Worm (Caenorhabditis elegans): ENCODE data around the gene B0410.3.

B0410.3 gene

DNA sequence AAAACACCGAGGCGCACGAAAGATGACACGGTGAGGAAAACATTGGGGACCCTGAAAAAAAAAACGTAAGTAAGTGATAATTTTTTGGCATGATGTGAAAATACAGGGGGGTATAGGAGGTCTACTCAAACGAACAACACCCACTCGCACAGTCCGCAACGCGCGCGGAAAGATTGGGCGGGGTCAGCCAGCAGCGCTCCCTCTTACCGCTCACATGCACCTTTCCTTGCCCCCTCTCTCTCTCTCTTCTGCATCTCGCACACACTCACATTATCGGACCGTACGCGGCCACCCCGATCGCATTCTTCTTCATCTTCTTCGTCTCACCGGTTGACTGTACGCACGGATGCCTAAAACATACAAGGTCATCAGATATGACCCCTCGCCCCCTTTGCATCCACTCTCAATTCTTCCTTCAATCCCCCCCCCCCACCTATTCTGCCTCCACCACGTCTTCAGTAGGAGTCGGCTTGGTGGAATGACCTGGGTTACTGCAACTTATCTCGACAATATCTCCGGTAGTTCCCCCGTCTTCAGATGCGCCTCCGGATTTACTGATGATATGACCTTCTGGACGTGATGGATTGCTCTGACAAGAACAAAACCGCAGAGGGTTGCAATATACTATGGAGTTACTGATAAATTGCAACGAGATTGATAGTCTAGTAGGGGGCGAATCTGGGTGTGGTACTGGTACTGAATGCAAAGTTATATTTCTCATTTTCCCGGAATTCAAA, 11.6 kb downstream of the B0410.3 start, which contains the start of gene F53B3.5:
F53B3.5 (minus strand) TSS at position 51 of the 737 bp plus-strand sequence.
- TF ChIP-seq flt-1 (GFP tag; IDR thresholded peaks at IDR 0.05) (0 out of 2 replicates have a peak, but pooled peaks have one; percentile 12), sea-1 (GFP tag; conservative IDR thresholded peaks at IDR 0.05) (peak; percentile 51; the same call in 1 of the 2 replicates), hmbx-1 (tag; optimal IDR thresholded peaks at IDR 0.05) (no peak), F13C5.2 (tag; optimal IDR thresholded peaks at IDR 0.05) (peak; percentile 54), B0310.2 (tag; optimal IDR thresholded peaks at IDR 0.05) (no peak), pes-1 (GFP tag; IDR thresholded peaks at IDR 0.05) (peak; percentile 46; the same call in 1 of the 2 replicates), hnd-1 (tag; optimal IDR thresholded peaks at IDR 0.05) (no peak), scrt-1 (GFP tag; IDR thresholded peaks at IDR 0.05) (no peak), ets-7 (tag; optimal IDR thresholded peaks at IDR 0.05) (no peak), ceh-36 (tag; optimal IDR thresholded peaks at IDR 0.05) (no peak), hmg-4 (GFP tag; optimal IDR thresholded peaks at IDR 0.05) (peak; percentile 92), tbx-11 (GFP tag; IDR thresholded peaks at IDR 0.05) (no peak), tra-4 (tag; optimal IDR thresholded peaks at IDR 0.05) (no peak), aly-1 (tag; optimal IDR thresholded peaks at IDR 0.05) (no peak), tbx-37 (GFP tag; conservative IDR thresholded peaks at IDR 0.05) (no peak), ceh-13 (GFP tag; optimal IDR thresholded peaks at IDR 0.05) (peak; percentile 12), ama-1 (optimal IDR thresholded peaks at IDR 0.05) (no peak)

ce11 chrX:2877433-2877832, 13.9 kb downstream of the B0410.3 start:
- TF ChIP-seq scrt-1 (GFP tag; IDR thresholded peaks at IDR 0.05): no peak
- no peak for TF ChIP-seq tra-4 (tag; optimal IDR thresholded peaks at IDR 0.05)
- TF ChIP-seq hmg-4 (GFP tag; optimal IDR thresholded peaks at IDR 0.05): no peak
- TF ChIP-seq tbx-11 (GFP tag; IDR thresholded peaks at IDR 0.05): no peak
- TF ChIP-seq flt-1 (GFP tag; IDR thresholded peaks at IDR 0.05): no peak
- TF ChIP-seq ceh-13 (GFP tag; optimal IDR thresholded peaks at IDR 0.05): no peak
- TF ChIP-seq ama-1 (optimal IDR thresholded peaks at IDR 0.05): no peak
- TF ChIP-seq sea-1 (GFP tag; conservative IDR thresholded peaks at IDR 0.05): no peak
- TF ChIP-seq hmbx-1 (tag; optimal IDR thresholded peaks at IDR 0.05): no peak
- TF ChIP-seq hnd-1 (tag; optimal IDR thresholded peaks at IDR 0.05): no peak
- TF ChIP-seq aly-1 (tag; optimal IDR thresholded peaks at IDR 0.05): no peak
- TF ChIP-seq pes-1 (GFP tag; IDR thresholded peaks at IDR 0.05): no peak
- TF ChIP-seq tbx-37 (GFP tag; conservative IDR thresholded peaks at IDR 0.05): no peak
- TF ChIP-seq ets-7 (tag; optimal IDR thresholded peaks at IDR 0.05): no peak
- no peak for TF ChIP-seq ceh-36 (tag; optimal IDR thresholded peaks at IDR 0.05)
- no peak for TF ChIP-seq F13C5.2 (tag; optimal IDR thresholded peaks at IDR 0.05)
- TF ChIP-seq B0310.2 (tag; optimal IDR thresholded peaks at IDR 0.05): no peak

- TF ChIP-seq ceh-36 (tag; optimal IDR thresholded peaks at IDR 0.05): peak; percentile 19
- TF ChIP-seq scrt-1 (GFP tag; IDR thresholded peaks at IDR 0.05): no peak
- TF ChIP-seq tbx-11 (GFP tag; IDR thresholded peaks at IDR 0.05): no peak
- TF ChIP-seq flt-1 (GFP tag; IDR thresholded peaks at IDR 0.05): no peak
Measured at ce11 chrX:2874598-2874997, 16.7 kb downstream of the B0410.3 start.

DNA sequence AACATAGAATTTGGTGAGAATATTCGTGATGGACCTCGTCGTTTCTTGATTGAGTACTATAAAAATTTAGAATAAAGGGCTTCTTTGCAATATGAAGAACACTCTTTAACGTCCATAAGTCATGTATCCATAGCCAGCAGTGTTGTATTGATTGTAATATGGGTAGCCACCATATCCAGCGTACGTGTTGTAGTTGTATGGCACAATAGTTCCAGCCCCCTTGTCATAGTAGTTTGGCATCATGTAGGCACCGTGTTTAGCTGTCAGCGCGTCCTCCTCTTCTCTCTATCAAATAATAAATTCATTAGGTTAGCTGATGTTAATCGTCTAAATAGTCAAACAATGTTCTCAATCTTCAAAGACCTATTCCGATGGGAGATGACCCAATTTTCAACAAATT, 18.0 kb downstream of the B0410.3 start:
- TF ChIP-seq ets-7 (tag; optimal IDR thresholded peaks at IDR 0.05): no peak
- no peak for TF ChIP-seq flt-1 (GFP tag; IDR thresholded peaks at IDR 0.05)
- TF ChIP-seq hmbx-1 (tag; optimal IDR thresholded peaks at IDR 0.05): no peak
- TF ChIP-seq aly-1 (tag; optimal IDR thresholded peaks at IDR 0.05): no peak
- TF ChIP-seq hmg-4 (GFP tag; optimal IDR thresholded peaks at IDR 0.05): no peak
- TF ChIP-seq scrt-1 (GFP tag; IDR thresholded peaks at IDR 0.05): no peak
- TF ChIP-seq F13C5.2 (tag; optimal IDR thresholded peaks at IDR 0.05): no peak
- no peak for TF ChIP-seq tbx-11 (GFP tag; IDR thresholded peaks at IDR 0.05)
- no peak for TF ChIP-seq ama-1 (optimal IDR thresholded peaks at IDR 0.05)
- no peak for TF ChIP-seq tbx-37 (GFP tag; conservative IDR thresholded peaks at IDR 0.05)
- no peak for TF ChIP-seq hnd-1 (tag; optimal IDR thresholded peaks at IDR 0.05)
- no peak for TF ChIP-seq sea-1 (GFP tag; conservative IDR thresholded peaks at IDR 0.05)
- no peak for TF ChIP-seq B0310.2 (tag; optimal IDR thresholded peaks at IDR 0.05)

- TF ChIP-seq ceh-36 (tag; optimal IDR thresholded peaks at IDR 0.05) (no peak), tbx-37 (GFP tag; conservative IDR thresholded peaks at IDR 0.05) (no peak), hmg-4 (GFP tag; optimal IDR thresholded peaks at IDR 0.05) (peak; percentile 36), ama-1 (optimal IDR thresholded peaks at IDR 0.05) (no peak), flt-1 (GFP tag; IDR thresholded peaks at IDR 0.05) (0 out of 2 replicates have a peak, but pooled peaks have one; percentile 11)
Measured at ce11 chrX:2871037-2871436, 20.3 kb downstream of the B0410.3 start, which contains the start of gene F53B3.3. F53B3.3 (minus strand) TSS chrX:2871137.

ce11 chrX:2865591-2866217, 25.6 kb downstream of the B0410.3 start:
- TF ChIP-seq ama-1 (optimal IDR thresholded peaks at IDR 0.05) (no peak), ceh-36 (tag; optimal IDR thresholded peaks at IDR 0.05) (no peak), ceh-13 (GFP tag; optimal IDR thresholded peaks at IDR 0.05) (no peak), hmbx-1 (tag; optimal IDR thresholded peaks at IDR 0.05) (no peak), flt-1 (GFP tag; IDR thresholded peaks at IDR 0.05) (no peak), hmg-4 (GFP tag; optimal IDR thresholded peaks at IDR 0.05) (no peak), ets-7 (tag; optimal IDR thresholded peaks at IDR 0.05) (no peak), B0310.2 (tag; optimal IDR thresholded peaks at IDR 0.05) (no peak), pes-1 (GFP tag; IDR thresholded peaks at IDR 0.05) (no peak)

ce11 chrX:2863946-2864345, 27.3 kb downstream of the B0410.3 start, which contains the start of gene F53B3.6:
F53B3.6 (plus strand) TSS chrX:2864229.
- TF ChIP-seq hnd-1 (tag; optimal IDR thresholded peaks at IDR 0.05) (no peak), ceh-36 (tag; optimal IDR thresholded peaks at IDR 0.05) (no peak)

All from whole organism, early embryonic.